Worm (Caenorhabditis elegans) whole organism, L4/young adult: ENCODE results near the gene C35D10.7.

ENCODE experiments used
- W03F9.2 ChIP-seq: fragments of 150-350 bp; optimal IDR thresholded peaks from 2 replicates; lab custom pipeline; 2014; ENCODE audit warnings: missing biosample characterization, missing genetic modification characterization
- him-1 ChIP-seq: sonication (generic microtip); optimal IDR thresholded peaks from 2 replicates; lab custom pipeline; 2016; ENCODE audit warnings: missing genotype, missing genetic modification reagents, missing genetic modification characterization, missing compliant biosample characterization

DNA sequence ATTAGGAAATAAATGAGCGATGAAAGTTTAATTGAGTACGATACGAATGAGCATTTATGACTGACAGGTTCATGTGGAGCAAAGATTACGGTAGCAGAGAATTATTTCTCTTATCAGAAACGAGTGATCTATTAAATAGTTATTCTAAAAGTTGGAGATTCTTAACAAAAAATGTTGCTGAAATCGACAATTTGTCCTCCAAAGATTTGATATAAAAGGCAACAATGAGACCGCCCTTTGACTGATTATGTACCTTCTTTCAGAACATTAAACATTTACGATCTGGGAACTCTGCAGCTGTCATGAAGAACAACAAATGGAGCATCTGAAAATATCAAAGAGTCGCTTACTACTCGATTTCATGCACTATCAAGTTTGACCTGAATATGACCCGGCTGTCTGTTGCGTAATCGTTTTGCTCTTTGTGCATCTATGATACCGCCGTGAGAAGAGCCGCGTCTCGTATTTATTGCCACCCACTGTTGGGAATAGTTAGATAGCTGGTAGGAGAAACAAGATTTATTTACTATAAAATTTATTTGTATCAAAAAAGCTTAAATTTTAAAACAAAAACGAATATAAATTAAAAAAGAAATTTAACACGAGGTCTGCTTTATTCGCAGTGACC, 46.4 kb upstream of the C35D10.7 start, which contains the start of gene pal-1:
- TF ChIP-seq him-1 (tag; lab: Kevin White, UChicago) (no peak), W03F9.2 (tag; lab: Kevin White, UChicago) (no peak)
